Worm (Caenorhabditis elegans) whole organism, L2 larva: ENCODE results near the gene dnj-5.

ENCODE experiments used
- C34F6.9 ChIP-seq: fragments of 150-350 bp; optimal IDR thresholded peaks from 2 replicates; lab custom pipeline; 2014; ENCODE audit warnings: missing biosample characterization, missing genetic modification characterization
- F13H6.1 ChIP-seq: sonication (generic microtip); optimal IDR thresholded peaks from 2 replicates; lab custom pipeline; 2016; ENCODE audit warnings: missing genetic modification characterization, missing compliant biosample characterization
- R02D3.7 ChIP-seq: fragments of 150-350 bp; optimal IDR thresholded peaks from 2 replicates; lab custom pipeline; 2014; ENCODE audit warnings: missing biosample characterization, missing genetic modification characterization
- Y55F3AM.14 ChIP-seq: fragments of 200-800 bp; sonication (Bioruptor generic); optimal IDR thresholded peaks from 2 replicates; lab custom pipeline; 2018; ENCODE audit warnings: mild to moderate bottlenecking, missing genetic modification characterization, missing compliant biosample characterization
- ZK546.5 ChIP-seq: sonication (generic microtip); optimal IDR thresholded peaks from 2 replicates; lab custom pipeline; 2017; ENCODE audit warnings: missing biosample characterization, missing genetic modification characterization
- alr-1 ChIP-seq: fragments of 150-350 bp; optimal IDR thresholded peaks from 2 replicates; lab custom pipeline; 2014; ENCODE audit warnings: missing biosample characterization, missing genetic modification characterization
- aly-2 ChIP-seq: fragments of 150-350 bp; optimal IDR thresholded peaks from 2 replicates; lab custom pipeline; 2014; ENCODE audit warnings: missing biosample characterization, missing genetic modification characterization
- ama-1 ChIP-seq: fragments of 150-350 bp; optimal IDR thresholded peaks from 2 replicates; lab custom pipeline; 2018; ENCODE audit warnings: inconsistent platforms
- blmp-1 ChIP-seq: sonication (generic microtip); optimal IDR thresholded peaks from 2 replicates; lab custom pipeline; 2017; ENCODE audit warnings: missing genetic modification characterization, mild to moderate bottlenecking, missing compliant biosample characterization, antibody characterized with exemption, moderate library complexity; ENCODE audit not compliant: insufficient read depth
- ceh-16 ChIP-seq: fragments of 150-350 bp; optimal IDR thresholded peaks from 2 replicates; lab custom pipeline; 2014; ENCODE audit warnings: missing biosample characterization, missing genetic modification characterization
- ceh-82 ChIP-seq: fragments of 150-350 bp; optimal IDR thresholded peaks from 2 replicates; lab custom pipeline; 2014; ENCODE audit warnings: missing biosample characterization, missing genetic modification characterization
- crh-2 ChIP-seq: sonication (generic microtip); optimal IDR thresholded peaks from 2 replicates; lab custom pipeline; 2017; ENCODE audit warnings: missing biosample characterization, missing genetic modification characterization
- dmd-4 ChIP-seq: sonication (generic microtip); optimal IDR thresholded peaks from 2 replicates; lab custom pipeline; 2017; ENCODE audit warnings: missing biosample characterization, missing genetic modification characterization
- egl-27 ChIP-seq: sonication (generic microtip); optimal IDR thresholded peaks from 3 replicates; lab custom pipeline; 2017; ENCODE audit warnings: missing biosample characterization, missing genetic modification reagents, missing genetic modification characterization
- elt-1 ChIP-seq: fragments of 150-350 bp; optimal IDR thresholded peaks from 2 replicates; lab custom pipeline; 2014; ENCODE audit warnings: missing biosample characterization, missing genetic modification characterization
- elt-3 ChIP-seq: sonication (generic microtip); optimal IDR thresholded peaks from 2 replicates; lab custom pipeline; 2017; ENCODE audit warnings: missing biosample characterization, missing genetic modification characterization
- fos-1 ChIP-seq: fragments of 150-350 bp; optimal IDR thresholded peaks from 2 replicates; lab custom pipeline; 2014; ENCODE audit warnings: missing biosample characterization, missing genetic modification characterization
- gmeb-1 ChIP-seq: fragments of 150-350 bp; optimal IDR thresholded peaks from 2 replicates; lab custom pipeline; 2014; ENCODE audit warnings: missing biosample characterization, missing genetic modification characterization
- lin-11 ChIP-seq: fragments of 150-350 bp; sonication (generic microtip); optimal IDR thresholded peaks from 2 replicates; lab custom pipeline; 2014; ENCODE audit warnings: missing biosample characterization, missing genetic modification characterization, inconsistent platforms, mixed read lengths
- lin-13 ChIP-seq: fragments of 150-350 bp; optimal IDR thresholded peaks from 2 replicates; lab custom pipeline; 2014; ENCODE audit warnings: missing biosample characterization, missing genetic modification reagents, missing genetic modification characterization
- lin-39 ChIP-seq: fragments of 150-350 bp; optimal IDR thresholded peaks from 2 replicates; lab custom pipeline; 2014; ENCODE audit warnings: missing biosample characterization, missing genetic modification reagents, missing genetic modification characterization
- lsy-2 ChIP-seq, 2 experiments: fragments of 150-350 bp in 1 of 2; sonication (generic microtip) in 1 of 2; optimal IDR thresholded peaks; 2 replicates each; lab custom pipeline; 2014 to 2017; ENCODE audit warnings: missing biosample characterization in 2 of 2, missing genetic modification characterization in 2 of 2
- mab-5 ChIP-seq: fragments of 150-350 bp; optimal IDR thresholded peaks from 2 replicates; lab custom pipeline; 2014; ENCODE audit warnings: missing biosample characterization, missing genetic modification characterization
- mbf-1 ChIP-seq: sonication (generic microtip); optimal IDR thresholded peaks from 2 replicates; lab custom pipeline; 2017; ENCODE audit warnings: missing biosample characterization, missing genetic modification characterization
- mdl-1 ChIP-seq, 2 experiments: fragments of 150-350 bp in 1 of 2; sonication (generic microtip) in 1 of 2; optimal IDR thresholded peaks; 2 replicates each; lab custom pipeline; 2017; ENCODE audit warnings: missing biosample characterization in 2 of 2, missing genetic modification characterization in 2 of 2
- nhr-10 ChIP-seq: sonication (generic microtip); optimal IDR thresholded peaks from 2 replicates; lab custom pipeline; 2017; ENCODE audit warnings: missing biosample characterization, missing genetic modification characterization
- nhr-11 ChIP-seq: fragments of 150-350 bp; optimal IDR thresholded peaks from 2 replicates; lab custom pipeline; 2014; ENCODE audit warnings: missing biosample characterization, missing genetic modification characterization
- nhr-12 ChIP-seq: fragments of 150-350 bp; optimal IDR thresholded peaks from 2 replicates; lab custom pipeline; 2014; ENCODE audit warnings: missing biosample characterization, missing genetic modification characterization
- nhr-129 ChIP-seq: fragments of 150-350 bp; optimal IDR thresholded peaks from 2 replicates; lab custom pipeline; 2014; ENCODE audit warnings: missing biosample characterization, missing genetic modification characterization
- nhr-21 ChIP-seq: fragments of 150-350 bp; optimal IDR thresholded peaks from 2 replicates; lab custom pipeline; 2014; ENCODE audit warnings: missing biosample characterization, missing genetic modification characterization
- nhr-23 ChIP-seq: fragments of 150-350 bp; optimal IDR thresholded peaks from 2 replicates; lab custom pipeline; 2014; ENCODE audit warnings: missing biosample characterization, missing genetic modification reagents, missing genetic modification characterization
- nhr-237 ChIP-seq: fragments of 150-350 bp; optimal IDR thresholded peaks from 2 replicates; lab custom pipeline; 2014; ENCODE audit warnings: missing biosample characterization, missing genetic modification characterization
- nhr-25 ChIP-seq: fragments of 150-350 bp; sonication (generic microtip); optimal IDR thresholded peaks from 3 replicates; lab custom pipeline; 2014; ENCODE audit warnings: missing biosample characterization, missing genetic modification characterization
- nhr-6 ChIP-seq: fragments of 150-350 bp; optimal IDR thresholded peaks from 2 replicates; lab custom pipeline; 2014; ENCODE audit warnings: missing biosample characterization, missing genetic modification characterization
- nhr-77 ChIP-seq: fragments of 150-350 bp; optimal IDR thresholded peaks from 2 replicates; lab custom pipeline; 2014; ENCODE audit warnings: missing biosample characterization, missing genetic modification characterization
- peb-1 ChIP-seq: fragments of 150-350 bp; optimal IDR thresholded peaks from 2 replicates; lab custom pipeline; 2014; ENCODE audit warnings: missing biosample characterization, missing genetic modification characterization
- sem-4 ChIP-seq: fragments of 150-350 bp; optimal IDR thresholded peaks from 2 replicates; lab custom pipeline; 2014; ENCODE audit warnings: missing biosample characterization, missing genetic modification reagents, missing genetic modification characterization
- skn-1 ChIP-seq: sonication (generic microtip); optimal IDR thresholded peaks from 2 replicates; lab custom pipeline; 2017; ENCODE audit warnings: missing biosample characterization, missing genetic modification characterization
- sma-3 ChIP-seq: sonication (generic microtip); optimal IDR thresholded peaks from 2 replicates; lab custom pipeline; 2016; ENCODE audit warnings: missing genetic modification reagents, missing genetic modification characterization, missing compliant biosample characterization
- sma-9 ChIP-seq, 2 experiments: fragments of 150-350 bp in 1 of 2; sonication (generic microtip) in 1 of 2; optimal IDR thresholded peaks; 2 replicates each; lab custom pipeline; 2014 to 2016; ENCODE audit warnings: missing genetic modification characterization in 2 of 2, mild to moderate bottlenecking in 1 of 2, missing biosample characterization in 1 of 2, missing compliant biosample characterization in 1 of 2, missing genetic modification reagents in 1 of 2, moderate library complexity in 1 of 2
- snpc-4 ChIP-seq: fragments of 150-350 bp; optimal IDR thresholded peaks from 2 replicates; lab custom pipeline; 2014; ENCODE audit warnings: missing biosample characterization, missing genetic modification characterization
- unc-39 ChIP-seq: fragments of 150-350 bp; optimal IDR thresholded peaks from 2 replicates; lab custom pipeline; 2014; ENCODE audit warnings: missing biosample characterization, missing genetic modification characterization
- unc-55 ChIP-seq: fragments of 150-350 bp; sonication (generic microtip); optimal IDR thresholded peaks from 3 replicates; lab custom pipeline; 2014; ENCODE audit warnings: missing biosample characterization, missing genetic modification reagents, missing genetic modification characterization
- unc-62 ChIP-seq: fragments of 150-350 bp; optimal IDR thresholded peaks from 2 replicates; lab custom pipeline; 2014; ENCODE audit warnings: missing biosample characterization, missing genetic modification reagents, missing genetic modification characterization
- zag-1 ChIP-seq: fragments of 150-350 bp; optimal IDR thresholded peaks from 2 replicates; lab custom pipeline; 2014; ENCODE audit warnings: missing biosample characterization, missing genetic modification characterization
- ztf-1 ChIP-seq: fragments of 200-800 bp; sonication (Bioruptor generic); conservative IDR thresholded peaks from 2 replicates; pipeline ENCODE4 v1.3.6; 2022; ENCODE audit warnings: missing genetic modification characterization, missing compliant biosample characterization
- ztf-11 ChIP-seq: sonication (generic microtip); optimal IDR thresholded peaks from 2 replicates; lab custom pipeline; 2017; ENCODE audit warnings: missing biosample characterization, missing genetic modification characterization
- ztf-4 ChIP-seq: fragments of 150-350 bp; optimal IDR thresholded peaks from 2 replicates; lab custom pipeline; 2014; ENCODE audit warnings: missing biosample characterization, missing genetic modification characterization

The dnj-5 gene

DNA sequence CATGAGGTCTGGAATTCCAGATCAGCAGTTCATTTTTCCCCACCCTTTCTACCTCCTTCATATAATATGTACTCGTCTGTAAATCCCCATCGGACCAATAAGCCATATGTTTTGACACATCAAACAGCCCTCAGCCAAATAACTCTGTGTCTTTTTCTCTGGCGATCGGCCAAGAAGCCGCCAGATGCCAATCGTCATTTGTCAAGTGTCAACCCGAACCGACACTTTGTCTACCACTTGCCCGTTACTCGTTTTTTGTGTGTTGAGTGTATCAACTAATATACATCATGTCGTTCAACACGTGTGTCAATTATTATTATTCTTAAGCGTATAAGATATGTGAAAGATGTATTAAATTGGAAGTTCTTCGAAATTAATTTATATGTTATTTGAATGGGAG lies 34.9 kb downstream of the dnj-5 start:
- peak; percentile 53 for TF ChIP-seq crh-2
- peak; percentile 92 for TF ChIP-seq mab-5 (tag; lab: Kevin White, UChicago)
- no peak for TF ChIP-seq ZK546.5
- TF ChIP-seq lin-39 (tag; lab: Kevin White, UChicago) = peak; percentile 46
- peak in 1 of 2 experiments; percentile 53 for TF ChIP-seq lsy-2 (tag; optimal IDR thresholded peaks at IDR 0.05; lab: Kevin White, UChicago)
- peak; percentile 68 for TF ChIP-seq F13H6.1 (tag; lab: Kevin White, UChicago)
- no peak for TF ChIP-seq unc-39 (tag; lab: Kevin White, UChicago)
- no peak for TF ChIP-seq nhr-10 (tag; lab: Kevin White, UChicago)
- TF ChIP-seq mdl-1 (tag; optimal IDR thresholded peaks at IDR 0.05; lab: Kevin White, UChicago) = peak in 1 of 2 experiments; percentile 29
- TF ChIP-seq Y55F3AM.14 (GFP tag; lab: Kevin White, UChicago) = peak; percentile 8
- peak; percentile 63 for TF ChIP-seq nhr-129 (tag; lab: Kevin White, UChicago)
- TF ChIP-seq sma-9 (GFP tag; optimal IDR thresholded peaks at IDR 0.05; lab: Kevin White, UChicago) = peak; percentile 78
- no peak for TF ChIP-seq sma-9 (tag; optimal IDR thresholded peaks at IDR 0.05; lab: Kevin White, UChicago)
- TF ChIP-seq zag-1 = peak; percentile 22
- TF ChIP-seq ceh-82 (tag; lab: Kevin White, UChicago) = no peak
- peak; percentile 31 for TF ChIP-seq snpc-4 (tag; lab: Kevin White, UChicago)
- peak; percentile 88 for TF ChIP-seq sem-4 (tag; lab: Kevin White, UChicago)
- no peak for TF ChIP-seq nhr-77 (tag; lab: Kevin White, UChicago)
- no peak for TF ChIP-seq ama-1 (lab: Kevin White, UChicago)
- TF ChIP-seq mbf-1 = no peak
- peak; percentile 31 for TF ChIP-seq C34F6.9 (tag; lab: Kevin White, UChicago)
- TF ChIP-seq ceh-16 = peak; percentile 72
- peak; percentile 92 for TF ChIP-seq unc-62 (GFP tag; lab: Kevin White, UChicago)
- TF ChIP-seq peb-1 (tag; lab: Kevin White, UChicago) = no peak
- TF ChIP-seq ztf-4 (tag; lab: Kevin White, UChicago) = peak; percentile 23
- no peak for TF ChIP-seq ztf-1 (GFP tag; lab: Robert Waterston, UW)
- TF ChIP-seq nhr-25 = peak; percentile 80
- TF ChIP-seq skn-1 (tag; lab: Kevin White, UChicago) = no peak

DNA sequence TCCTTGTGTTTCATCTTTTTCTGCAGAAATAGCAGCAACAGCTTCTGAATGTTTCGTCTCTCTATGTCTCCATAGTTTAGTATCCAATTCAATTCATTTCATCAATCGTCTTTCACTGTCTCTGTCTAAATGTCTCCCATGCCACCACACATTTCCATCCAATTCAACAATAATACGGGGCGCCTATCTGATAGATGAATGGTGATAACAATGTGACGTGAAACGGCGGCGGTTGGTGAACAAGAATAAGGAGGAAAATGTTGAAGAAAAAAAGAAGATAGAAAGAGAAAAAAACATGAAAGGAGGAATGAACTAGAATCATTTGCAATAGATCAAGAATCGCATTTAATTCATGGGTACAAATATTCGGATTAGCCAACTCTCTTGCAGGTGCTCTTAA lies 35.8 kb downstream of the dnj-5 start:
- TF ChIP-seq lin-39 (tag; lab: Kevin White, UChicago) (no peak), lsy-2 (tag; optimal IDR thresholded peaks at IDR 0.05; lab: Kevin White, UChicago) (peak; percentile 3 to 59), peb-1 (tag; lab: Kevin White, UChicago) (no peak), alr-1 (tag; lab: Kevin White, UChicago) (no peak), nhr-6 (tag; lab: Kevin White, UChicago) (peak; percentile 64), fos-1 (tag; lab: Kevin White, UChicago) (peak; percentile 92), sma-9 (GFP tag; optimal IDR thresholded peaks at IDR 0.05; lab: Kevin White, UChicago) (peak; percentile 91), sma-9 (tag; optimal IDR thresholded peaks at IDR 0.05; lab: Kevin White, UChicago) (no peak), F13H6.1 (tag; lab: Kevin White, UChicago) (peak; percentile 67), nhr-129 (tag; lab: Kevin White, UChicago) (peak; percentile 58), mab-5 (tag; lab: Kevin White, UChicago) (peak; percentile 68), nhr-23 (tag; lab: Kevin White, UChicago) (no peak), dmd-4 (tag; lab: Kevin White, UChicago) (no peak), Y55F3AM.14 (GFP tag; lab: Kevin White, UChicago) (no peak), lin-13 (peak; percentile 20), nhr-12 (tag; lab: Kevin White, UChicago) (no peak), unc-55 (GFP tag; lab: Kevin White, UChicago) (peak; percentile 37), ztf-1 (GFP tag; lab: Robert Waterston, UW) (no peak), ceh-82 (tag; lab: Kevin White, UChicago) (no peak), zag-1 (no peak), aly-2 (no peak), R02D3.7 (tag; lab: Kevin White, UChicago) (no peak), mdl-1 (tag; optimal IDR thresholded peaks at IDR 0.05; lab: Kevin White, UChicago) (peak; percentile 32 to 56), nhr-21 (tag; lab: Kevin White, UChicago) (peak; percentile 81), nhr-237 (tag; lab: Kevin White, UChicago) (no peak), blmp-1 (tag; lab: Kevin White, UChicago) (peak; percentile 81), unc-62 (GFP tag; lab: Kevin White, UChicago) (peak; percentile 48), elt-3 (no peak), nhr-11 (tag; lab: Kevin White, UChicago) (no peak), sma-3 (GFP tag; lab: Kevin White, UChicago) (peak; percentile 59), nhr-25 (peak; percentile 78), crh-2 (peak; percentile 86), nhr-10 (tag; lab: Kevin White, UChicago) (no peak), ztf-11 (tag; lab: Kevin White, UChicago) (no peak), elt-1 (tag; lab: Kevin White, UChicago) (peak; percentile 88), snpc-4 (tag; lab: Kevin White, UChicago) (no peak), lin-11 (tag; lab: Kevin White, UChicago) (no peak), egl-27 (tag; lab: Kevin White, UChicago) (peak; percentile 78), unc-39 (tag; lab: Kevin White, UChicago) (no peak), mbf-1 (no peak), sem-4 (tag; lab: Kevin White, UChicago) (peak; percentile 89), ztf-4 (tag; lab: Kevin White, UChicago) (peak; percentile 41), gmeb-1 (tag; lab: Kevin White, UChicago) (peak; percentile 47), C34F6.9 (tag; lab: Kevin White, UChicago) (no peak), ama-1 (lab: Kevin White, UChicago) (no peak), ceh-16 (peak; percentile 94), skn-1 (tag; lab: Kevin White, UChicago) (no peak)
